Worm (Caenorhabditis elegans): ENCODE data around the gene F20D6.8.

ce11 chrV:8178914-8179542 is 11.0 kb upstream of the F20D6.8 start, which contains the start of gene srp-7:
- no peak for TF ChIP-seq lin-11 (tag; optimal IDR thresholded peaks at IDR 0.05)
- TF ChIP-seq ets-4 (tag; optimal IDR thresholded peaks at IDR 0.05) = no peak
- TF ChIP-seq pha-4 (tag; optimal IDR thresholded peaks at IDR 0.05) = no peak
- TF ChIP-seq elt-2 (tag; optimal IDR thresholded peaks at IDR 0.05) = no peak
- TF ChIP-seq ahr-1 (tag; optimal IDR thresholded peaks at IDR 0.05) = no peak
- TF ChIP-seq nhr-11 (tag; optimal IDR thresholded peaks at IDR 0.05) = no peak

All from whole organism, late embryonic.